Fruit fly (Drosophila melanogaster) whole organism, embryonic: ENCODE data around the gene CG43094.

Source experiments
- Bteb2 ChIP-seq: fragments of 200-800 bp; sonication (Bioruptor generic); optimal IDR thresholded peaks from 2 replicates; lab custom pipeline; 2016; ENCODE audit warnings: missing biosample characterization, missing genetic modification characterization
- CG1024 ChIP-seq: fragments of 200-800 bp; sonication (Bioruptor generic); IDR thresholded peaks from 2 replicates; pipeline ENCODE4 v1.3.6; 2022; ENCODE audit warnings: missing biosample characterization, missing genetic modification characterization
- CG10366 ChIP-seq: fragments of 200-800 bp; sonication (Bioruptor generic); IDR thresholded peaks from 2 replicates; pipeline ENCODE4 v1.3.6; 2022; ENCODE audit warnings: missing biosample characterization, missing genetic modification characterization
- CG10654 ChIP-seq: fragments of 200-800 bp; sonication (Bioruptor generic); optimal IDR thresholded peaks from 2 replicates; lab custom pipeline; 2016; ENCODE audit warnings: missing biosample characterization, missing genetic modification characterization
- CG11456 ChIP-seq: fragments of 200-800 bp; sonication (Bioruptor generic); IDR thresholded peaks from 3 replicates; pipeline ENCODE4 v1.3.6; 2022; ENCODE audit warnings: missing biosample characterization, missing genetic modification characterization
- CG11696 ChIP-seq: fragments of 200-800 bp; sonication (Bioruptor generic); IDR thresholded peaks from 2 replicates; pipeline ENCODE4 v1.3.6; 2022; ENCODE audit warnings: missing biosample characterization, missing genetic modification characterization
- CG12391 ChIP-seq: fragments of 200-800 bp; sonication (Bioruptor generic); optimal IDR thresholded peaks from 3 replicates; lab custom pipeline; 2018; ENCODE audit warnings: missing biosample characterization, mild to moderate bottlenecking, missing genetic modification characterization, moderate library complexity
- CG13123 ChIP-seq: fragments of 200-800 bp; sonication (Bioruptor generic); optimal IDR thresholded peaks from 2 replicates; lab custom pipeline; 2016; ENCODE audit warnings: missing biosample characterization, missing genetic modification characterization
- CG16815 ChIP-seq: fragments of 200-800 bp; sonication (Bioruptor generic); optimal IDR thresholded peaks from 3 replicates; lab custom pipeline; 2017; ENCODE audit warnings: missing biosample characterization, mild to moderate bottlenecking, missing genetic modification characterization
- CG17359 ChIP-seq: fragments of 200-800 bp; sonication (Bioruptor generic); optimal IDR thresholded peaks from 3 replicates; lab custom pipeline; 2018; ENCODE audit warnings: missing biosample characterization, mild to moderate bottlenecking, missing genetic modification characterization, moderate library complexity
- CG18764 ChIP-seq: fragments of 200-800 bp; sonication (Bioruptor generic); optimal IDR thresholded peaks from 3 replicates; lab custom pipeline; 2016; ENCODE audit warnings: missing biosample characterization, missing genetic modification characterization
- CG6272 ChIP-seq: fragments of 200-800 bp; sonication (Bioruptor generic); IDR thresholded peaks from 2 replicates; pipeline ENCODE4 v1.3.6; 2022; ENCODE audit warnings: missing biosample characterization, missing genetic modification characterization
- CG6813 ChIP-seq: fragments of 200-800 bp; sonication (Bioruptor generic); optimal IDR thresholded peaks from 2 replicates; lab custom pipeline; 2017; ENCODE audit warnings: missing biosample characterization, missing genetic modification characterization, mild to moderate bottlenecking, moderate library complexity, missing genetic modification reagents
- CG7357 ChIP-seq: fragments of 200-800 bp; sonication (Bioruptor generic); IDR thresholded peaks from 3 replicates; pipeline ENCODE4 v1.3.6; 2022; ENCODE audit warnings: missing biosample characterization, missing genetic modification characterization
- CG7556 ChIP-seq: fragments of 200-800 bp; sonication (Bioruptor generic); optimal IDR thresholded peaks from 2 replicates; lab custom pipeline; 2017; ENCODE audit warnings: missing biosample characterization, mild to moderate bottlenecking, missing genetic modification characterization
- CG7745 ChIP-seq: fragments of 200-800 bp; sonication (Bioruptor generic); optimal IDR thresholded peaks from 2 replicates; lab custom pipeline; 2018; ENCODE audit warnings: missing biosample characterization, mild to moderate bottlenecking, missing genetic modification characterization, moderate library complexity
- Camta ChIP-seq: fragments of 200-800 bp; sonication (Bioruptor generic); optimal IDR thresholded peaks from 2 replicates; lab custom pipeline; 2016; ENCODE audit warnings: missing biosample characterization, missing genetic modification characterization
- Deaf1 ChIP-seq: fragments of 200-800 bp; optimal IDR thresholded peaks from 3 replicates; lab custom pipeline; 2019; ENCODE audit warnings: missing biosample characterization, mild to moderate bottlenecking, missing genetic modification characterization, moderate library complexity
- Dip2 ChIP-seq: fragments of 200-800 bp; sonication (Bioruptor generic); IDR thresholded peaks from 2 replicates; pipeline ENCODE4 v1.3.6; 2022; ENCODE audit warnings: missing biosample characterization, missing genetic modification characterization
- Dll ChIP-seq: fragments of 200-800 bp; sonication (Bioruptor generic); IDR thresholded peaks from 4 replicates; pipeline ENCODE4 v1.3.6; 2022; ENCODE audit warnings: missing biosample characterization, missing genetic modification characterization; ENCODE audit not compliant: partially characterized antibody
- HLH3B ChIP-seq: fragments of 200-800 bp; sonication (Bioruptor generic); IDR thresholded peaks from 2 replicates; pipeline ENCODE4 v1.3.6; 2022; ENCODE audit warnings: missing biosample characterization, missing genetic modification characterization
- Lhr ChIP-seq: fragments of 200-800 bp; sonication (Bioruptor generic); optimal IDR thresholded peaks from 3 replicates; lab custom pipeline; 2017; ENCODE audit warnings: mild to moderate bottlenecking, missing biosample characterization, missing genetic modification reagents, missing genetic modification characterization
- Lpt ChIP-seq: fragments of >200 bp; optimal IDR thresholded peaks from 2 replicates; lab custom pipeline; 2018; ENCODE audit warnings: missing biosample characterization, missing genetic modification characterization
- Meics ChIP-seq: fragments of 200-800 bp; sonication (Bioruptor generic); optimal IDR thresholded peaks from 2 replicates; lab custom pipeline; 2017; ENCODE audit warnings: missing biosample characterization, mild to moderate bottlenecking, missing genetic modification characterization
- Opbp ChIP-seq: fragments of 200-800 bp; sonication (Bioruptor generic); IDR thresholded peaks from 3 replicates; pipeline ENCODE4 v1.3.6; 2022; ENCODE audit warnings: missing biosample characterization, missing genetic modification characterization; ENCODE audit not compliant: partially characterized antibody
- Optix ChIP-seq: fragments of 200-800 bp; sonication (Bioruptor generic); IDR thresholded peaks from 3 replicates; pipeline ENCODE4 v1.3.6; 2022; ENCODE audit warnings: missing biosample characterization, missing genetic modification characterization
- Side ChIP-seq: fragments of 200-800 bp; sonication (Bioruptor generic); optimal IDR thresholded peaks from 2 replicates; lab custom pipeline; 2016; ENCODE audit warnings: missing biosample characterization, missing genetic modification characterization
- abd-A ChIP-seq: fragments of 200-800 bp; sonication (Bioruptor generic); optimal IDR thresholded peaks from 3 replicates; lab custom pipeline; 2019; ENCODE audit warnings: missing biosample characterization, mild to moderate bottlenecking, missing genetic modification characterization, moderate library complexity
- ara ChIP-seq: fragments of 200-800 bp; sonication (Bioruptor generic); IDR thresholded peaks from 2 replicates; pipeline ENCODE4 v1.3.6; 2022; ENCODE audit warnings: missing biosample characterization, missing genetic modification characterization
- crp ChIP-seq, 2 experiments: fragments of 200-800 bp; sonication (Bioruptor generic); optimal IDR thresholded peaks; 2 replicates in 1 of 2; 3 replicates in 1 of 2; lab custom pipeline; 2017; ENCODE audit warnings: missing biosample characterization in 2 of 2, missing genetic modification characterization in 2 of 2, mild to moderate bottlenecking in 1 of 2, moderate library complexity in 1 of 2
- dysf ChIP-seq: fragments of 200-800 bp; sonication (Bioruptor generic); IDR thresholded peaks from 3 replicates; pipeline ENCODE4 v1.3.6; 2022; ENCODE audit warnings: missing biosample characterization, missing genetic modification characterization
- en ChIP-seq: fragments of 200-800 bp; sonication (Bioruptor generic); optimal IDR thresholded peaks from 2 replicates; lab custom pipeline; 2016; ENCODE audit warnings: missing biosample characterization, missing genetic modification characterization
- fd102C ChIP-seq: fragments of 200-800 bp; sonication (Bioruptor generic); optimal IDR thresholded peaks from 2 replicates; lab custom pipeline; 2018; ENCODE audit warnings: missing biosample characterization, mild to moderate bottlenecking, missing genetic modification characterization, moderate library complexity
- fu2 ChIP-seq: fragments of 200-800 bp; sonication (Bioruptor generic); optimal IDR thresholded peaks from 2 replicates; lab custom pipeline; 2016; ENCODE audit warnings: missing biosample characterization, missing genetic modification characterization
- gem ChIP-seq: fragments of 200-800 bp; sonication (Bioruptor generic); optimal IDR thresholded peaks from 2 replicates; lab custom pipeline; 2019; ENCODE audit warnings: missing biosample characterization, mild to moderate bottlenecking, missing genetic modification characterization, moderate library complexity
- gfzf ChIP-seq: fragments of 200-800 bp; sonication (Bioruptor generic); optimal IDR thresholded peaks from 2 replicates; lab custom pipeline; 2016; ENCODE audit warnings: missing biosample characterization, mild to moderate bottlenecking, missing genetic modification characterization, moderate library complexity
- hkb ChIP-seq, 2 experiments: fragments of 200-800 bp in 1 of 2; fragments of >200 bp in 1 of 2; sonication (Bioruptor generic) in 1 of 2; IDR thresholded peaks in 1 of 2; optimal IDR thresholded peaks in 1 of 2; 2 replicates each; pipeline versions ENCODE4 v1.3.6 to Lab custom; 2017 to 2022; ENCODE audit warnings: missing biosample characterization in 1 of 2, missing genetic modification characterization in 1 of 2
- jigr1 ChIP-seq: fragments of 200-800 bp; sonication (Bioruptor generic); IDR thresholded peaks from 3 replicates; pipeline ENCODE4 v1.3.6; 2022; ENCODE audit warnings: missing biosample characterization, missing genetic modification characterization
- ken ChIP-seq: fragments of 200-800 bp; sonication (Bioruptor generic); IDR thresholded peaks from 3 replicates; pipeline ENCODE4 v1.3.6; 2022; ENCODE audit warnings: missing biosample characterization, missing genetic modification characterization
- lilli ChIP-seq: fragments of 200-800 bp; sonication (Bioruptor generic); optimal IDR thresholded peaks from 3 replicates; lab custom pipeline; 2016; ENCODE audit warnings: missing biosample characterization, missing genetic modification characterization
- pzg ChIP-seq: fragments of 200-800 bp; sonication (Bioruptor generic); optimal IDR thresholded peaks from 3 replicates; lab custom pipeline; 2018; ENCODE audit warnings: missing biosample characterization, mild to moderate bottlenecking, missing genetic modification characterization, moderate library complexity
- repo ChIP-seq: fragments of 200-800 bp; sonication (Bioruptor generic); optimal IDR thresholded peaks from 2 replicates; lab custom pipeline; 2016; ENCODE audit warnings: missing biosample characterization, missing genetic modification characterization
- rib ChIP-seq: fragments of 200-800 bp; sonication (Bioruptor generic); IDR thresholded peaks from 2 replicates; pipeline ENCODE4 v1.3.6; 2022; ENCODE audit warnings: missing biosample characterization, missing genetic modification characterization
- so ChIP-seq: fragments of 200-800 bp; sonication (Bioruptor generic); IDR thresholded peaks from 3 replicates; pipeline ENCODE4 v1.3.6; 2022; ENCODE audit warnings: missing biosample characterization, missing genetic modification characterization
- ssp ChIP-seq: fragments of 200-800 bp; sonication (Bioruptor generic); IDR thresholded peaks from 2 replicates; pipeline ENCODE4 v1.3.6; 2022; ENCODE audit warnings: missing biosample characterization, missing genetic modification characterization
- sug ChIP-seq: fragments of 200-800 bp; optimal IDR thresholded peaks from 2 replicates; lab custom pipeline; 2019; ENCODE audit warnings: missing biosample characterization, mild to moderate bottlenecking, missing genetic modification characterization, moderate library complexity
- toy ChIP-seq: fragments of 200-800 bp; sonication (Bioruptor generic); IDR thresholded peaks from 2 replicates; pipeline ENCODE4 v1.3.6; 2022; ENCODE audit warnings: missing biosample characterization, missing genetic modification characterization
- trh ChIP-seq: fragments of 200-800 bp; sonication (Bioruptor generic); optimal IDR thresholded peaks from 2 replicates; lab custom pipeline; 2016; ENCODE audit warnings: missing biosample characterization, missing genetic modification characterization
- wor ChIP-seq: fragments of 200-800 bp; sonication (Bioruptor generic); IDR thresholded peaks from 2 replicates; pipeline ENCODE4 v1.3.6; 2022; ENCODE audit warnings: missing biosample characterization, missing genetic modification characterization
- zen ChIP-seq: fragments of 200-800 bp; sonication (Bioruptor generic); optimal IDR thresholded peaks from 3 replicates; lab custom pipeline; 2018; ENCODE audit warnings: missing biosample characterization, mild to moderate bottlenecking, missing genetic modification characterization, moderate library complexity

Gene CG43094

dm6 chr3R:22816437-22817173 is 45.8 kb upstream of the CG43094 start (continued):
- TF ChIP-seq Lhr (GFP tag; lab: Kevin White, UChicago) (no peak), CG13123 (GFP tag; lab: Kevin White, UChicago) (no peak), abd-A (tag; lab: Kevin White, UChicago) (no peak), CG10654 (GFP tag; lab: Kevin White, UChicago) (no peak), trh (no peak), Lpt (GFP tag; lab: Kevin White, UChicago) (no peak), crp (GFP tag; optimal IDR thresholded peaks at IDR 0.05; lab: Kevin White, UChicago) (no peak), fu2 (GFP tag; lab: Kevin White, UChicago) (no peak), ara (GFP tag; lab: Robert Waterston, UW) (peak; percentile 62; the same call in 1 of the 2 replicates), Meics (GFP tag; lab: Kevin White, UChicago) (no peak), CG12391 (tag; lab: Kevin White, UChicago) (no peak), Dll (no peak), gfzf (GFP tag; lab: Kevin White, UChicago) (no peak), CG10366 (GFP tag; lab: Robert Waterston, UW) (peak; percentile 35; the same call in 1 of the 2 replicates), rib (GFP tag; lab: Robert Waterston, UW) (no peak), Camta (GFP tag; lab: Kevin White, UChicago) (no peak), lilli (GFP tag; lab: Kevin White, UChicago) (no peak), CG18764 (GFP tag; lab: Kevin White, UChicago) (no peak), CG16815 (GFP tag; lab: Kevin White, UChicago) (no peak), repo (no peak), Opbp (GFP tag; lab: Robert Waterston, UW) (no peak), Optix (GFP tag; lab: Robert Waterston, UW) (no peak), ssp (GFP tag; lab: Robert Waterston, UW) (no peak), en (GFP tag; lab: Kevin White, UChicago) (no peak), CG6813 (no peak), fd102C (no peak), CG7556 (no peak), ken (GFP tag; lab: Robert Waterston, UW) (0 out of 3 replicates have a peak, but pooled peaks have one; percentile 28), Dip2 (GFP tag; lab: Robert Waterston, UW) (no peak), Side (GFP tag; lab: Kevin White, UChicago) (no peak), CG11456 (GFP tag; lab: Robert Waterston, UW) (no peak), gem (tag; lab: Kevin White, UChicago) (peak; percentile 49), CG6272 (GFP tag; lab: Robert Waterston, UW) (no peak), so (GFP tag; lab: Robert Waterston, UW) (no peak), zen (tag; lab: Kevin White, UChicago) (peak; percentile 42), CG7745 (tag; lab: Kevin White, UChicago) (no peak), Deaf1 (tag; lab: Kevin White, UChicago) (no peak), CG11696 (GFP tag; lab: Robert Waterston, UW) (0 out of 2 replicates have a peak, but pooled peaks have one; percentile 20), dysf (GFP tag; lab: Robert Waterston, UW) (no peak; the same call in 2 of the 3 replicates), wor (GFP tag; lab: Robert Waterston, UW) (no peak), sug (tag; lab: Kevin White, UChicago) (no peak), toy (GFP tag; lab: Robert Waterston, UW) (no peak), CG7357 (GFP tag; lab: Robert Waterston, UW) (peak; percentile 8; the same call in 1 of the 3 replicates), hkb (optimal IDR thresholded peaks at IDR 0.05; lab: Kevin White, UChicago) (no peak), hkb (GFP tag; IDR thresholded peaks at IDR 0.05; lab: Robert Waterston, UW) (no peak), Bteb2 (GFP tag; lab: Kevin White, UChicago) (no peak), CG17359 (tag; lab: Kevin White, UChicago) (no peak), CG1024 (GFP tag; lab: Robert Waterston, UW) (no peak), pzg (no peak), jigr1 (GFP tag; lab: Robert Waterston, UW) (no peak), HLH3B (GFP tag; lab: Robert Waterston, UW) (0 out of 2 replicates have a peak, but pooled peaks have one; percentile 46)
